Fruit fly (Drosophila melanogaster) whole organism, wandering third instar larva: ENCODE data around the gene CG5435.

Experiments used
- CG32264 ChIP-seq: fragments of 200-800 bp; sonication (Bioruptor generic); optimal IDR thresholded peaks from 2 replicates; lab custom pipeline; 2016; ENCODE audit warnings: missing biosample characterization, missing genetic modification characterization
- CrebA ChIP-seq: fragments of 200-800 bp; sonication (Bioruptor generic); optimal IDR thresholded peaks from 2 replicates; lab custom pipeline; 2016; ENCODE audit warnings: missing biosample characterization, mild to moderate bottlenecking, missing genetic modification characterization, borderline replicate concordance
- Jra ChIP-seq: sonication (Bioruptor generic); optimal IDR thresholded peaks from 2 replicates; lab custom pipeline; 2016; ENCODE audit warnings: missing biosample characterization, missing genetic modification characterization
- Sp1 ChIP-seq: fragments of 200-800 bp; sonication (Bioruptor generic); optimal IDR thresholded peaks from 3 replicates; lab custom pipeline; 2019; ENCODE audit warnings: missing biosample characterization, mild to moderate bottlenecking, missing genetic modification characterization, moderate library complexity
- dl ChIP-seq, 2 experiments: fragments of 175-275, 200-275 bp in 1 of 2; fragments of 200-275 bp in 1 of 2; sonication (Bioruptor generic); optimal IDR thresholded peaks; lab custom pipeline; 2018; ENCODE audit warnings: mild to moderate bottlenecking in 2 of 2, missing biosample characterization in 2 of 2, missing genetic modification characterization in 2 of 2, moderate library complexity in 2 of 2; ENCODE audit not compliant: partially characterized antibody in 2 of 2, insufficient read depth in 1 of 2
- dmrt93B ChIP-seq: fragments of 200-800 bp; sonication (Bioruptor generic); optimal IDR thresholded peaks from 2 replicates; lab custom pipeline; 2018; ENCODE audit warnings: missing biosample characterization, mild to moderate bottlenecking, missing genetic modification characterization
- foxo ChIP-seq, 2 experiments: fragments of 200-800 bp; sonication (Bioruptor generic); optimal IDR thresholded peaks; 2 replicates in 1 of 2; 3 replicates in 1 of 2; lab custom pipeline; 2016 to 2017; ENCODE audit warnings: missing biosample characterization in 2 of 2, missing genetic modification characterization in 2 of 2
- h ChIP-seq: fragments of 200-800 bp; sonication (Bioruptor generic); optimal IDR thresholded peaks from 3 replicates; lab custom pipeline; 2016; ENCODE audit warnings: missing biosample characterization, mild to moderate bottlenecking, missing genetic modification characterization
- jim ChIP-seq: fragments of 175-275, 200-325 bp; sonication (Bioruptor generic); optimal IDR thresholded peaks from 2 replicates; lab custom pipeline; 2016; ENCODE audit warnings: missing biosample characterization, mild to moderate bottlenecking, missing genetic modification characterization
- pan ChIP-seq: fragments of >200 bp; optimal IDR thresholded peaks from 2 replicates; lab custom pipeline; 2017
- tai ChIP-seq: sonication (Bioruptor generic); optimal IDR thresholded peaks from 2 replicates; lab custom pipeline; 2016; ENCODE audit warnings: missing biosample characterization, missing genetic modification characterization

dm6 chr2L:12397974-12398373 lies 32.7 kb downstream of the CG5435 start, which contains the start of gene Pkd2:
- TF ChIP-seq pan (lab: Kevin White, UChicago) (no peak), CG32264 (GFP tag; lab: Kevin White, UChicago) (no peak), dmrt93B (no peak), Sp1 (GFP tag; lab: Kevin White, UChicago) (no peak), foxo (GFP tag; optimal IDR thresholded peaks at IDR 0.05; lab: Kevin White, UChicago) (no peak), dl (GFP tag; optimal IDR thresholded peaks at IDR 0.05; lab: Kevin White, UChicago; ENCODE audit: insufficient read depth in 1 of 2, partially characterized antibody in 2 of 2) (no peak), jim (GFP tag; lab: Kevin White, UChicago) (no peak), h (GFP tag; lab: Kevin White, UChicago) (no peak), tai (GFP tag; lab: Kevin White, UChicago) (no peak), Jra (GFP tag; lab: Kevin White, UChicago) (no peak), CrebA (GFP tag; lab: Kevin White, UChicago) (no peak)
